Worm (Caenorhabditis elegans) whole organism, midembryonic: ENCODE measurements around the gene F38B6.4.

Experiments
- T22C8.4 ChIP-seq: fragments of 200-800 bp; sonication (Bioruptor generic); IDR thresholded peaks from 2 replicates; pipeline ENCODE4 v1.3.6; 2022; ENCODE audit warnings: missing genetic modification characterization, missing compliant biosample characterization
- cog-1 ChIP-seq: sonication (generic microtip); optimal IDR thresholded peaks from 2 replicates; lab custom pipeline; 2016; ENCODE audit warnings: missing genetic modification characterization, missing compliant biosample characterization
- flt-1 ChIP-seq: fragments of 200-800 bp; sonication (Bioruptor generic); IDR thresholded peaks from 2 replicates; pipeline ENCODE4 v1.3.6; 2022; ENCODE audit warnings: missing genetic modification characterization, missing compliant biosample characterization
- klf-2 ChIP-seq: fragments of 200-800 bp; sonication (Bioruptor generic); conservative IDR thresholded peaks from 2 replicates; pipeline ENCODE4 v1.3.6; 2022; ENCODE audit warnings: missing genetic modification reagents, missing genetic modification characterization, missing compliant biosample characterization
- med-1 ChIP-seq: sonication (generic microtip); optimal IDR thresholded peaks from 2 replicates; lab custom pipeline; 2017; ENCODE audit warnings: missing genetic modification characterization, mild to moderate bottlenecking, missing compliant biosample characterization, antibody characterized with exemption, missing genetic modification reagents; ENCODE audit not compliant: insufficient read depth
- ref-1 ChIP-seq: fragments of 200-800 bp; sonication (Bioruptor generic); conservative IDR thresholded peaks from 2 replicates; pipeline ENCODE4 v1.3.6; 2022; ENCODE audit warnings: missing genetic modification reagents, missing genetic modification characterization, missing compliant biosample characterization
- tab-1 ChIP-seq: fragments of 200-800 bp; sonication (Bioruptor generic); IDR thresholded peaks from 2 replicates; pipeline ENCODE4 v1.3.6; 2022; ENCODE audit warnings: missing genetic modification characterization, missing compliant biosample characterization
- ztf-23 ChIP-seq: fragments of 200-800 bp; sonication (Bioruptor generic); IDR thresholded peaks from 2 replicates; pipeline ENCODE4 v1.3.6; 2022; ENCODE audit warnings: missing genetic modification reagents, missing genetic modification characterization, missing compliant biosample characterization
- ztf-29 ChIP-seq: fragments of 200-800 bp; sonication (Bioruptor generic); IDR thresholded peaks from 2 replicates; pipeline ENCODE4 v1.3.6; 2022; ENCODE audit warnings: missing genetic modification reagents, missing genetic modification characterization, missing compliant biosample characterization

F38B6.4 gene

ce11 chrX:6674333-6674919 lies at the start of gene F38B6.4:
TSS of gene F38B6.4 (plus strand) at chrX:6674869.
- TF ChIP-seq cog-1 (no peak), T22C8.4 (GFP tag; lab: Robert Waterston, UW) (no peak), ref-1 (GFP tag; lab: Robert Waterston, UW) (no peak), tab-1 (no peak)

ce11 chrX:6625275-6625674 lies 49.4 kb upstream of the F38B6.4 start:
- TF ChIP-seq T22C8.4 (GFP tag; lab: Robert Waterston, UW) (no peak), tab-1 (no peak), flt-1 (GFP tag; lab: Robert Waterston, UW) (no peak), ztf-23 (no peak), klf-2 (GFP tag; lab: Robert Waterston, UW) (no peak), ztf-29 (GFP tag; lab: Robert Waterston, UW) (no peak), ref-1 (GFP tag; lab: Robert Waterston, UW) (no peak), cog-1 (no peak), med-1 (GFP tag; lab: Kevin White, UChicago) (no peak)

- TF ChIP-seq klf-2 (GFP tag; lab: Robert Waterston, UW) (no peak), ztf-23 (no peak), ref-1 (GFP tag; lab: Robert Waterston, UW) (no peak), med-1 (GFP tag; lab: Kevin White, UChicago) (no peak), T22C8.4 (GFP tag; lab: Robert Waterston, UW) (no peak), flt-1 (GFP tag; lab: Robert Waterston, UW) (no peak), tab-1 (no peak), cog-1 (no peak), ztf-29 (GFP tag; lab: Robert Waterston, UW) (no peak)
These were observed 44.0 kb upstream of the F38B6.4 start for ce11 chrX:6630645-6631044.

ce11 chrX:6631437-6631836 lies 43.2 kb upstream of the F38B6.4 start, which contains the start of gene aexr-2:
TSS of gene aexr-2 (minus strand) at chrX:6631537.
- TF ChIP-seq T22C8.4 (GFP tag; lab: Robert Waterston, UW): no peak
- no peak for TF ChIP-seq klf-2 (GFP tag; lab: Robert Waterston, UW)
- TF ChIP-seq ztf-29 (GFP tag; lab: Robert Waterston, UW): no peak
- TF ChIP-seq med-1 (GFP tag; lab: Kevin White, UChicago): no peak
- TF ChIP-seq ztf-23: no peak
- no peak for TF ChIP-seq flt-1 (GFP tag; lab: Robert Waterston, UW)
- no peak for TF ChIP-seq cog-1
- TF ChIP-seq ref-1 (GFP tag; lab: Robert Waterston, UW): no peak
- no peak for TF ChIP-seq tab-1

- TF ChIP-seq ref-1 (GFP tag; lab: Robert Waterston, UW) (no peak), cog-1 (no peak), ztf-29 (GFP tag; lab: Robert Waterston, UW) (no peak), tab-1 (no peak), med-1 (GFP tag; lab: Kevin White, UChicago) (no peak), flt-1 (GFP tag; lab: Robert Waterston, UW) (no peak), ztf-23 (no peak), klf-2 (GFP tag; lab: Robert Waterston, UW) (no peak), T22C8.4 (GFP tag; lab: Robert Waterston, UW) (no peak)
These were observed 39.5 kb upstream of the F38B6.4 start, which contains the start of gene aexr-1 for ce11 chrX:6635173-6635572. TSS of gene aexr-1 (minus strand) at chrX:6635273.

ce11 chrX:6637933-6638332 lies 36.7 kb upstream of the F38B6.4 start:
- TF ChIP-seq ztf-29 (GFP tag; lab: Robert Waterston, UW) (no peak), tab-1 (no peak), T22C8.4 (GFP tag; lab: Robert Waterston, UW) (no peak), flt-1 (GFP tag; lab: Robert Waterston, UW) (no peak), cog-1 (no peak), ztf-23 (no peak), ref-1 (GFP tag; lab: Robert Waterston, UW) (no peak), klf-2 (GFP tag; lab: Robert Waterston, UW) (no peak), med-1 (GFP tag; lab: Kevin White, UChicago) (no peak)

- no peak for TF ChIP-seq ztf-29 (GFP tag; lab: Robert Waterston, UW)
- no peak for TF ChIP-seq ref-1 (GFP tag; lab: Robert Waterston, UW)
- TF ChIP-seq klf-2 (GFP tag; lab: Robert Waterston, UW): no peak
- no peak for TF ChIP-seq ztf-23
- no peak for TF ChIP-seq T22C8.4 (GFP tag; lab: Robert Waterston, UW)
- no peak for TF ChIP-seq cog-1
- TF ChIP-seq med-1 (GFP tag; lab: Kevin White, UChicago): no peak
- TF ChIP-seq flt-1 (GFP tag; lab: Robert Waterston, UW): no peak
- TF ChIP-seq tab-1: no peak
These were observed 35.6 kb upstream of the F38B6.4 start for ce11 chrX:6638985-6639573.

- TF ChIP-seq ztf-23 (no peak), tab-1 (no peak), med-1 (GFP tag; lab: Kevin White, UChicago) (no peak), cog-1 (no peak), flt-1 (GFP tag; lab: Robert Waterston, UW) (no peak), ref-1 (GFP tag; lab: Robert Waterston, UW) (no peak), T22C8.4 (GFP tag; lab: Robert Waterston, UW) (no peak)
These were observed 34.0 kb upstream of the F38B6.4 start, which contains the start of gene nhr-120 for ce11 chrX:6640570-6641199. TSS of gene nhr-120 (minus strand) at chrX:6640620.

- TF ChIP-seq tab-1 (no peak), ztf-29 (GFP tag; lab: Robert Waterston, UW) (no peak), ref-1 (GFP tag; lab: Robert Waterston, UW) (no peak), klf-2 (GFP tag; lab: Robert Waterston, UW) (no peak), ztf-23 (no peak), flt-1 (GFP tag; lab: Robert Waterston, UW) (no peak), cog-1 (no peak), med-1 (GFP tag; lab: Kevin White, UChicago) (no peak), T22C8.4 (GFP tag; lab: Robert Waterston, UW) (no peak)
These were observed 33.2 kb upstream of the F38B6.4 start for ce11 chrX:6641509-6641908.
